Fruit fly (Drosophila melanogaster) whole organism, embryonic: ENCODE data around the gene Orc2.

Source experiments
- Blimp-1 ChIP-seq: fragments of 200-800 bp; sonication (Bioruptor generic); optimal IDR thresholded peaks from 3 replicates; lab custom pipeline; 2018; ENCODE audit warnings: missing biosample characterization, missing genetic modification characterization, mild to moderate bottlenecking, moderate library complexity, missing genetic modification reagents
- CG10321 ChIP-seq: fragments of 200-800 bp; sonication (Bioruptor generic); IDR thresholded peaks from 2 replicates; pipeline ENCODE4 v1.3.6; 2022; ENCODE audit warnings: missing biosample characterization, missing genetic modification characterization
- CG10543 ChIP-seq: fragments of 200-800 bp; sonication (Bioruptor generic); optimal IDR thresholded peaks from 3 replicates; lab custom pipeline; 2017; ENCODE audit warnings: missing biosample characterization, mild to moderate bottlenecking, missing genetic modification characterization, moderate library complexity
- CG11560 ChIP-seq: fragments of 200-800 bp; sonication (Bioruptor generic); IDR thresholded peaks from 3 replicates; pipeline ENCODE4 v1.3.6; 2022; ENCODE audit warnings: missing biosample characterization, missing genetic modification characterization
- CG12219 ChIP-seq: fragments of 200-800 bp; sonication (Bioruptor generic); optimal IDR thresholded peaks from 3 replicates; lab custom pipeline; 2018; ENCODE audit warnings: missing biosample characterization, mild to moderate bottlenecking, missing genetic modification characterization
- CG12236 ChIP-seq: fragments of 200-800 bp; sonication (Bioruptor generic); optimal IDR thresholded peaks from 2 replicates; lab custom pipeline; 2016; ENCODE audit warnings: missing biosample characterization, missing genetic modification characterization
- CG13894 ChIP-seq: fragments of 200-800 bp; sonication (Bioruptor generic); optimal IDR thresholded peaks from 3 replicates; lab custom pipeline; 2018; ENCODE audit warnings: missing biosample characterization, mild to moderate bottlenecking, missing genetic modification characterization, moderate library complexity
- CG1603 ChIP-seq: fragments of 200-800 bp; sonication (Bioruptor generic); optimal IDR thresholded peaks from 2 replicates; lab custom pipeline; 2019; ENCODE audit warnings: missing biosample characterization, mild to moderate bottlenecking, missing genetic modification characterization, moderate library complexity
- CG17359 ChIP-seq: fragments of 200-800 bp; sonication (Bioruptor generic); optimal IDR thresholded peaks from 3 replicates; lab custom pipeline; 2018; ENCODE audit warnings: missing biosample characterization, mild to moderate bottlenecking, missing genetic modification characterization, moderate library complexity
- CG18476 ChIP-seq: fragments of 200-800 bp; sonication (Bioruptor generic); optimal IDR thresholded peaks from 2 replicates; lab custom pipeline; 2016; ENCODE audit warnings: missing biosample characterization, mild to moderate bottlenecking, missing genetic modification characterization
- CG2678 ChIP-seq: fragments of 200-800 bp; sonication (Bioruptor generic); optimal IDR thresholded peaks from 3 replicates; lab custom pipeline; 2019; ENCODE audit warnings: missing biosample characterization, mild to moderate bottlenecking, missing genetic modification characterization, moderate library complexity
- CG30431 ChIP-seq: fragments of 200-800 bp; sonication (Bioruptor generic); optimal IDR thresholded peaks from 2 replicates; lab custom pipeline; 2017; ENCODE audit warnings: missing biosample characterization, missing genetic modification characterization
- CG3065 ChIP-seq: fragments of 200-800 bp; sonication (Bioruptor generic); optimal IDR thresholded peaks from 2 replicates; lab custom pipeline; 2016; ENCODE audit warnings: missing biosample characterization, missing genetic modification characterization
- CG3407 ChIP-seq: fragments of 200-800 bp; sonication (Bioruptor generic); optimal IDR thresholded peaks from 2 replicates; lab custom pipeline; 2018; ENCODE audit warnings: missing biosample characterization, mild to moderate bottlenecking, missing genetic modification characterization
- CG34376 ChIP-seq: fragments of 200-800 bp; sonication (Bioruptor generic); optimal IDR thresholded peaks from 2 replicates; lab custom pipeline; 2018; ENCODE audit warnings: missing biosample characterization, mild to moderate bottlenecking, missing genetic modification characterization
- CG3726 ChIP-seq: fragments of 200-800 bp; sonication (Bioruptor generic); IDR thresholded peaks from 3 replicates; pipeline ENCODE4, ENCODE4 v1.3.6; 2022; ENCODE audit warnings: missing biosample characterization, missing genetic modification characterization
- CG6254 ChIP-seq: fragments of 200-800 bp; sonication (Bioruptor generic); optimal IDR thresholded peaks from 3 replicates; lab custom pipeline; 2017; ENCODE audit warnings: mild to moderate bottlenecking, missing biosample characterization, missing genetic modification reagents, missing genetic modification characterization
- CG8281 ChIP-seq: fragments of 200-800 bp; sonication (Bioruptor generic); optimal IDR thresholded peaks from 2 replicates; lab custom pipeline; 2018; ENCODE audit warnings: missing biosample characterization, mild to moderate bottlenecking, missing genetic modification characterization, moderate library complexity
- D ChIP-seq, 2 experiments: fragments of 200-800 bp in 1 of 2; fragments of >200 bp in 1 of 2; sonication (Bioruptor generic) in 1 of 2; optimal IDR thresholded peaks; 2 replicates in 1 of 2; 3 replicates in 1 of 2; lab custom pipeline; 2017; ENCODE audit warnings: mild to moderate bottlenecking in 1 of 2, missing biosample characterization in 1 of 2, missing genetic modification characterization in 1 of 2, missing genetic modification reagents in 1 of 2
- Gug ChIP-seq: fragments of 200-800 bp; sonication (Bioruptor generic); IDR thresholded peaks from 4 replicates; pipeline ENCODE4 v1.3.6; 2022; ENCODE audit warnings: missing biosample characterization, missing genetic modification characterization
- HLH54F ChIP-seq: fragments of 200-800 bp; sonication (Bioruptor generic); optimal IDR thresholded peaks from 3 replicates; lab custom pipeline; 2016; ENCODE audit warnings: missing biosample characterization, missing genetic modification characterization
- NC2β ChIP-seq: fragments of 200-800 bp; sonication (Bioruptor generic); optimal IDR thresholded peaks from 2 replicates; lab custom pipeline; 2016; ENCODE audit warnings: missing biosample characterization, missing genetic modification characterization
- Nf-YB ChIP-seq: fragments of 200-800 bp; sonication (Bioruptor generic); optimal IDR thresholded peaks from 3 replicates; lab custom pipeline; 2019; ENCODE audit warnings: missing biosample characterization, mild to moderate bottlenecking, missing genetic modification characterization, moderate library complexity
- Sox102F ChIP-seq: fragments of 200-800 bp; sonication (Bioruptor generic); optimal IDR thresholded peaks from 2 replicates; lab custom pipeline; 2018; ENCODE audit warnings: missing biosample characterization, mild to moderate bottlenecking, missing genetic modification characterization, moderate library complexity
- Ssrp ChIP-seq: fragments of 200-800 bp; sonication (Bioruptor generic); optimal IDR thresholded peaks from 2 replicates; lab custom pipeline; 2018; ENCODE audit warnings: missing biosample characterization, mild to moderate bottlenecking, missing genetic modification characterization, moderate library complexity
- az2 ChIP-seq: fragments of 200-800 bp; sonication (Bioruptor generic); optimal IDR thresholded peaks from 3 replicates; lab custom pipeline; 2016; ENCODE audit warnings: missing biosample characterization, missing genetic modification characterization
- croc ChIP-seq: fragments of 200-800 bp; sonication (Bioruptor generic); conservative IDR thresholded peaks from 3 replicates; pipeline ENCODE4 v1.3.6; 2022; ENCODE audit warnings: missing biosample characterization, missing genetic modification characterization
- crol ChIP-seq: fragments of 200-800 bp; sonication (Bioruptor generic); IDR thresholded peaks from 2 replicates; pipeline ENCODE4 v1.3.6; 2022; ENCODE audit warnings: missing biosample characterization, missing genetic modification characterization
- dimm ChIP-seq: fragments of 200-800 bp; sonication (Bioruptor generic); IDR thresholded peaks from 2 replicates; pipeline ENCODE4 v1.3.6; 2022; ENCODE audit warnings: missing biosample characterization, missing genetic modification characterization
- dmrt99B ChIP-seq: fragments of 200-800 bp; sonication (Bioruptor generic); optimal IDR thresholded peaks from 2 replicates; lab custom pipeline; 2018; ENCODE audit warnings: missing biosample characterization, mild to moderate bottlenecking, missing genetic modification characterization, moderate library complexity
- eyg ChIP-seq: fragments of 200-800 bp; sonication (Bioruptor generic); optimal IDR thresholded peaks from 3 replicates; lab custom pipeline; 2016; ENCODE audit warnings: missing biosample characterization, missing genetic modification characterization
- fd3F ChIP-seq: fragments of 200-800 bp; sonication (Bioruptor generic); optimal IDR thresholded peaks from 2 replicates; lab custom pipeline; 2018; ENCODE audit warnings: missing biosample characterization, mild to moderate bottlenecking, missing genetic modification characterization, moderate library complexity
- ftz-f1 ChIP-seq: fragments of 200-800 bp; sonication (Bioruptor generic); optimal IDR thresholded peaks from 2 replicates; lab custom pipeline; 2016; ENCODE audit warnings: missing biosample characterization, missing genetic modification characterization
- jing ChIP-seq: fragments of 200-800 bp; sonication (Bioruptor generic); optimal IDR thresholded peaks from 2 replicates; lab custom pipeline; 2018; ENCODE audit warnings: missing biosample characterization, mild to moderate bottlenecking, missing genetic modification characterization
- lola ChIP-seq, 3 experiments: fragments of >200 bp in 2 of 3; fragments of 200-800 bp in 1 of 3; sonication (Bioruptor generic) in 1 of 3; optimal IDR thresholded peaks; 2 replicates each; lab custom pipeline; 2017 to 2019; ENCODE audit warnings: missing biosample characterization in 3 of 3, missing genetic modification characterization in 3 of 3, mild to moderate bottlenecking in 1 of 3, moderate library complexity in 1 of 3
- maf-S ChIP-seq: fragments of 200-800 bp; sonication (Bioruptor generic); optimal IDR thresholded peaks from 2 replicates; lab custom pipeline; 2016; ENCODE audit warnings: missing biosample characterization, missing genetic modification characterization
- nau ChIP-seq: fragments of 200-800 bp; sonication (Bioruptor generic); optimal IDR thresholded peaks from 3 replicates; lab custom pipeline; 2017; ENCODE audit warnings: missing biosample characterization, mild to moderate bottlenecking, missing genetic modification characterization, missing genetic modification reagents
- org-1 ChIP-seq: fragments of 200-800 bp; sonication (Bioruptor generic); optimal IDR thresholded peaks from 2 replicates; lab custom pipeline; 2017; ENCODE audit warnings: missing biosample characterization, missing genetic modification characterization
- prd ChIP-seq, 3 experiments: fragments of >200 bp in 2 of 3; fragments of 200-800 bp in 1 of 3; sonication (Bioruptor generic) in 1 of 3; optimal IDR thresholded peaks in 2 of 3; IDR thresholded peaks in 1 of 3; 2 replicates in 2 of 3; 3 replicates in 1 of 3; pipeline versions ENCODE4 v1.3.6 to Lab custom; 2017 to 2022; ENCODE audit warnings: missing biosample characterization in 1 of 3, missing genetic modification characterization in 1 of 3
- pros ChIP-seq: fragments of 200-800 bp; sonication (Bioruptor generic); optimal IDR thresholded peaks from 3 replicates; lab custom pipeline; 2019; ENCODE audit warnings: missing biosample characterization, mild to moderate bottlenecking, missing genetic modification characterization, moderate library complexity
- psq ChIP-seq: fragments of 200-800 bp; sonication (Bioruptor generic); optimal IDR thresholded peaks from 2 replicates; lab custom pipeline; 2017; ENCODE audit warnings: missing biosample characterization, missing genetic modification characterization
- rib ChIP-seq: fragments of 200-800 bp; sonication (Bioruptor generic); IDR thresholded peaks from 2 replicates; pipeline ENCODE4 v1.3.6; 2022; ENCODE audit warnings: missing biosample characterization, missing genetic modification characterization
- slbo ChIP-seq: fragments of 200-800 bp; sonication (Bioruptor generic); IDR thresholded peaks from 2 replicates; pipeline ENCODE4 v1.3.6; 2022; ENCODE audit warnings: missing biosample characterization, missing genetic modification characterization
- slp2 ChIP-seq: fragments of 200-800 bp; sonication (Bioruptor generic); optimal IDR thresholded peaks from 2 replicates; lab custom pipeline; 2016; ENCODE audit warnings: missing biosample characterization, missing genetic modification characterization
- stc ChIP-seq: fragments of 200-800 bp; sonication (Bioruptor generic); IDR thresholded peaks from 2 replicates; pipeline ENCODE4 v1.3.6; 2022; ENCODE audit warnings: missing biosample characterization, missing genetic modification characterization
- tup ChIP-seq: fragments of 200-800 bp; sonication (Bioruptor generic); optimal IDR thresholded peaks from 2 replicates; lab custom pipeline; 2016; ENCODE audit warnings: missing biosample characterization, mild to moderate bottlenecking, missing genetic modification characterization, moderate library complexity
- zf30C ChIP-seq: fragments of 200-800 bp; sonication (Bioruptor generic); optimal IDR thresholded peaks from 3 replicates; lab custom pipeline; 2018; ENCODE audit warnings: missing biosample characterization, mild to moderate bottlenecking, missing genetic modification characterization
- zfh2 ChIP-seq: fragments of 200-800 bp; sonication (Bioruptor generic); optimal IDR thresholded peaks from 2 replicates; lab custom pipeline; 2016; ENCODE audit warnings: missing biosample characterization, missing genetic modification characterization

The Orc2 gene

DNA sequence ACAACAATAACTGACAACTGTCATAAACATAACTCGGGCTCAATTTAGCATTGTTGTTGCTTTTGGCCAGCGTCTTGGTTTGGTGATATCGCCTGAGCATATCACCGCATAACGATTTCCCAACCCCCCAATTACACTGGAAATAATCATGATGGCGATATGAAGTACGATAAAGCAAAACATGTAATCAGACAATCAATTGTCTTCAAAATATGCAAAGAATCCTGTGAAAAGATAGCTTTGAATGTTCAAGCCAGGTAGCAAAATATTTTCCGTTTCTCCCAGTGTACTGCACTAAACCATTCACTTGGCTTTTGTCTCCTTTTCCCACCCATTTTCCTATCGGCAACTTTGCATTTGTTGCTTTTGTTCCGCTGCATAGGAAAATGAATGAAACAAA is 34.8 kb downstream of the Orc2 start (continued):
- TF ChIP-seq rib (GFP tag; lab: Robert Waterston, UW) (no peak), CG3065 (no peak), CG3726 (GFP tag; lab: Robert Waterston, UW) (0 out of 3 replicates have a peak, but pooled peaks have one; percentile 17), Blimp-1 (GFP tag; lab: Kevin White, UChicago) (peak; percentile 72), pros (GFP tag; lab: Kevin White, UChicago) (no peak), CG30431 (no peak), dmrt99B (tag; lab: Kevin White, UChicago) (peak; percentile 90), stc (peak; percentile 74), fd3F (GFP tag; lab: Kevin White, UChicago) (no peak), NC2β (GFP tag; lab: Kevin White, UChicago) (peak; percentile 72), croc (GFP tag; lab: Robert Waterston, UW) (no peak; the same call in 2 of the 3 replicates), jing (peak; percentile 17), CG6254 (GFP tag; lab: Kevin White, UChicago) (peak; percentile 66), CG12236 (GFP tag; lab: Kevin White, UChicago) (no peak), Nf-YB (GFP tag; lab: Kevin White, UChicago) (no peak), nau (GFP tag; lab: Kevin White, UChicago) (peak; percentile 21), dimm (GFP tag; lab: Robert Waterston, UW) (no peak), zf30C (GFP tag; lab: Kevin White, UChicago) (no peak), crol (GFP tag; lab: Robert Waterston, UW) (no peak), prd (optimal IDR thresholded peaks at IDR 0.05; lab: Kevin White, UChicago) (no peak), prd (GFP tag; IDR thresholded peaks at IDR 0.05; lab: Robert Waterston, UW) (peak; percentile 74; the same call in 2 of the 3 replicates), Sox102F (GFP tag; lab: Kevin White, UChicago) (peak; percentile 73), ftz-f1 (no peak), Gug (GFP tag; lab: Robert Waterston, UW) (no peak), CG1603 (tag; lab: Kevin White, UChicago) (peak; percentile 82), CG17359 (peak; percentile 94), D (optimal IDR thresholded peaks at IDR 0.05; lab: Kevin White, UChicago) (no peak), D (GFP tag; optimal IDR thresholded peaks at IDR 0.05; lab: Kevin White, UChicago) (peak; percentile 72), az2 (GFP tag; lab: Kevin White, UChicago) (peak; percentile 24), zfh2 (no peak)

DNA sequence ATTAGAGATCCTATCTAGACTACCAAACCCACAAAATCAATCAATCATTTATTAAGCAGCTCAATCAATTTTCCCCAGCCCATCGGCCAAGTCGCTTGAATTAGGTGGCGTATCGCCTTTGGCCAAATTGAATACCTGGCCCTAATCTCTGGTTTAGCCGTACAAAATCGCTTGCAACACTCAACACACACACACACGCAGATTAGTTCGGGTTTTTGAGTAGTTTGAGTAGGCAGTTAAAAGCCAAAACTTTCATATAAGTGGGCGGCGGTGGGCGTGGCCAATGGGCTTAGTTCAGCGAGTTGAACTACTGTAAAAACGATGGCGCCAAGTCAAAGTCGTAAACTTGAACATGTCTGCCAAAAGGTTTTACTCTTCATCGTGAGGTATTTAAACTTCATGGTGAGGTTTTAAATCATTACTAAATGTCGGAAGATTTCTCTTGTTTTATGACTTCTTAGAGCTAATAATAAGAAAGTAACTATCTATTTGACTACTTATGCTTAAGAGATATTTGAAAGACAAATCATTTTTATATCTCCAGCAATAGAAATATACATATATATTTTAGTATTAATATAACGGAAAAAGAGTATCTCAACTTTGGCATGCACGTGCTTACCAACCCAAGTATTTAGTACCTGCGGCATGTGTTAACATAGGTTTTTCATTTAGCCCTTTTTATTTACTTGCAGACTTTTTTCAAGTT is 36.7 kb downstream of the Orc2 start:
- TF ChIP-seq CG18476 (GFP tag; lab: Kevin White, UChicago) (no peak), psq (GFP tag; lab: Kevin White, UChicago) (no peak), HLH54F (no peak), CG2678 (peak; percentile 21), CG12219 (GFP tag; lab: Kevin White, UChicago) (no peak), tup (GFP tag; lab: Kevin White, UChicago) (no peak), CG10543 (no peak), org-1 (GFP tag; lab: Kevin White, UChicago) (no peak), CG13894 (no peak), slbo (GFP tag; lab: Robert Waterston, UW) (no peak), CG8281 (tag; lab: Kevin White, UChicago) (peak; percentile 20), lola (GFP tag; optimal IDR thresholded peaks at IDR 0.05; lab: Kevin White, UChicago) (no peak), eyg (GFP tag; lab: Kevin White, UChicago) (no peak), CG10321 (GFP tag; lab: Robert Waterston, UW) (no peak), croc (GFP tag; lab: Robert Waterston, UW) (no peak), Ssrp (tag; lab: Kevin White, UChicago) (no peak), CG34376 (GFP tag; lab: Kevin White, UChicago) (no peak), slp2 (GFP tag; lab: Kevin White, UChicago) (no peak), dimm (GFP tag; lab: Robert Waterston, UW) (no peak), maf-S (GFP tag; lab: Kevin White, UChicago) (no peak), CG3407 (no peak), CG11560 (no peak), CG3065 (no peak)
